Worm (Caenorhabditis elegans) whole organism, L1 larva: ENCODE measurements around the gene K05D4.9.

ENCODE experiments used
- mdl-1 ChIP-seq, 2 experiments: fragments of 150-350 bp; optimal IDR thresholded peaks; 2 replicates each; lab custom pipeline; 2014 to 2017; ENCODE audit warnings: missing biosample characterization in 2 of 2, missing genetic modification characterization in 2 of 2, inconsistent platforms in 1 of 2
- mep-1 ChIP-seq: fragments of 150-350 bp; optimal IDR thresholded peaks from 2 replicates; lab custom pipeline; 2014; ENCODE audit warnings: missing biosample characterization, missing genetic modification characterization
- nhr-11 ChIP-seq: fragments of 150-350 bp; optimal IDR thresholded peaks from 2 replicates; lab custom pipeline; 2014; ENCODE audit warnings: missing biosample characterization, missing genetic modification characterization
- nhr-12 ChIP-seq: sonication (generic microtip); optimal IDR thresholded peaks from 2 replicates; lab custom pipeline; 2017; ENCODE audit warnings: missing biosample characterization, missing genetic modification characterization
- nhr-237 ChIP-seq: fragments of 150-350 bp; optimal IDR thresholded peaks from 2 replicates; lab custom pipeline; 2014; ENCODE audit warnings: missing biosample characterization, missing genetic modification characterization
- nhr-85 ChIP-seq: sonication (generic microtip); peaks from one replicate; lab custom pipeline; 2016; ENCODE audit warnings: missing genetic modification characterization, inconsistent platforms, missing compliant biosample characterization
- pag-3 ChIP-seq: sonication (generic microtip); optimal IDR thresholded peaks from 2 replicates; lab custom pipeline; 2017; ENCODE audit warnings: missing genetic modification characterization, mild to moderate bottlenecking, missing compliant biosample characterization, antibody characterized with exemption, borderline replicate concordance; ENCODE audit not compliant: insufficient read depth
- sox-4 ChIP-seq: sonication (generic microtip); optimal IDR thresholded peaks from 2 replicates; lab custom pipeline; 2016; ENCODE audit warnings: missing genetic modification characterization, missing compliant biosample characterization
- zag-1 ChIP-seq: fragments of 150-350 bp; optimal IDR thresholded peaks from 2 replicates; lab custom pipeline; 2014; ENCODE audit warnings: missing biosample characterization, missing genetic modification characterization

- TF ChIP-seq nhr-11 (tag; lab: Kevin White, UChicago): no peak
- no peak for TF ChIP-seq mep-1
- no peak for TF ChIP-seq zag-1 (tag; lab: Kevin White, UChicago)
- no peak for TF ChIP-seq nhr-12 (tag; lab: Kevin White, UChicago)
- no peak for TF ChIP-seq mdl-1 (tag; optimal IDR thresholded peaks at IDR 0.05; lab: Kevin White, UChicago)
- TF ChIP-seq nhr-237 (tag; lab: Kevin White, UChicago): no peak
- TF ChIP-seq nhr-85 (tag; lab: Kevin White, UChicago): no peak
- TF ChIP-seq sox-4 (tag; lab: Kevin White, UChicago): no peak
- TF ChIP-seq pag-3: no peak
Observed at ce11 chrV:16209837-16210236, 38.2 kb upstream of the K05D4.9 start, which contains the start of gene oac-15.
